Worm (Caenorhabditis elegans) whole organism, late embryonic: ENCODE results near the gene Y51B9A.6.

Experiments
- fkh-10 ChIP-seq: fragments of 150-350 bp; optimal IDR thresholded peaks from 2 replicates; lab custom pipeline; 2014; ENCODE audit warnings: missing biosample characterization, missing genetic modification reagents, missing genetic modification characterization
- nfya-1 ChIP-seq: sonication (generic microtip); optimal IDR thresholded peaks from 2 replicates; lab custom pipeline; 2017; ENCODE audit warnings: missing genetic modification characterization, mild to moderate bottlenecking, missing compliant biosample characterization, antibody characterized with exemption, moderate library complexity
- pag-3 ChIP-seq: sonication (generic microtip); optimal IDR thresholded peaks from 2 replicates; lab custom pipeline; 2016; ENCODE audit warnings: missing compliant biosample characterization, missing genetic modification characterization, borderline replicate concordance
- pha-4 ChIP-seq: fragments of 150-350 bp; optimal IDR thresholded peaks from 2 replicates; lab custom pipeline; 2018; ENCODE audit warnings: missing biosample characterization, missing genetic modification reagents, missing genetic modification characterization
- pqm-1 ChIP-seq: sonication (generic microtip); optimal IDR thresholded peaks from 2 replicates; lab custom pipeline; 2016; ENCODE audit warnings: missing genetic modification characterization, missing compliant biosample characterization
- sox-4 ChIP-seq: sonication (generic microtip); optimal IDR thresholded peaks from 2 replicates; lab custom pipeline; 2017; ENCODE audit warnings: mild to moderate bottlenecking, missing genetic modification characterization, inconsistent platforms, missing compliant biosample characterization

ce11 chrII:9374807-9375206 is 28.2 kb downstream of the Y51B9A.6 start, which contains the start of gene C06C3.12:
- no peak for TF ChIP-seq sox-4 (tag; lab: Kevin White, UChicago)
- TF ChIP-seq pag-3 (tag; lab: Kevin White, UChicago): no peak
- TF ChIP-seq fkh-10 (GFP tag; lab: Kevin White, UChicago): no peak
- TF ChIP-seq pha-4 (tag; lab: Kevin White, UChicago): no peak
- no peak for TF ChIP-seq nfya-1 (tag; lab: Kevin White, UChicago)
- no peak for TF ChIP-seq pqm-1 (tag; lab: Kevin White, UChicago)
